Worm (Caenorhabditis elegans) whole organism, mixed stage, embryonic: ENCODE measurements around the gene Y59A8B.12.
"Not testable (repeated sequence)": the region's sequence is repeated elsewhere in the genome, so short reads cannot be mapped to it uniquely, and the experiment has no call there.

Source experiments
- bed-3 ChIP-seq: fragments of 200-800 bp; sonication (Bioruptor generic); optimal IDR thresholded peaks from 3 replicates; lab custom pipeline; 2018; ENCODE audit warnings: mild to moderate bottlenecking, missing genetic modification characterization, moderate library complexity, missing compliant biosample characterization
- blmp-1 ChIP-seq: fragments of 150-350 bp; optimal IDR thresholded peaks from 2 replicates; lab custom pipeline; 2014; ENCODE audit warnings: missing biosample characterization, missing genetic modification characterization
- ceh-43 ChIP-seq: fragments of 200-800 bp; sonication (Bioruptor generic); optimal IDR thresholded peaks from 2 replicates; lab custom pipeline; 2018; ENCODE audit warnings: mild to moderate bottlenecking, missing genetic modification characterization, moderate library complexity, missing compliant biosample characterization
- ceh-83 ChIP-seq: fragments of 200-800 bp; sonication (Bioruptor generic); optimal IDR thresholded peaks from 2 replicates; lab custom pipeline; 2018; ENCODE audit warnings: mild to moderate bottlenecking, missing genetic modification characterization, missing compliant biosample characterization
- flh-1 ChIP-seq: fragments of 200-800 bp; sonication (Bioruptor generic); optimal IDR thresholded peaks from 2 replicates; lab custom pipeline; 2018; ENCODE audit warnings: mild to moderate bottlenecking, missing genetic modification characterization, moderate library complexity, missing compliant biosample characterization
- lin-13 ChIP-seq: fragments of 150-350 bp; optimal IDR thresholded peaks from 2 replicates; lab custom pipeline; 2014; ENCODE audit warnings: missing biosample characterization, missing genetic modification characterization
- lin-32 ChIP-seq: fragments of 200-800 bp; sonication (Bioruptor generic); optimal IDR thresholded peaks from 2 replicates; lab custom pipeline; 2018; ENCODE audit warnings: mild to moderate bottlenecking, missing genetic modification characterization, missing compliant biosample characterization
- lsy-2 ChIP-seq: fragments of 150-350 bp; optimal IDR thresholded peaks from 2 replicates; lab custom pipeline; 2014; ENCODE audit warnings: missing biosample characterization, missing genetic modification characterization
- mab-5 ChIP-seq: fragments of 150-350 bp; optimal IDR thresholded peaks from 2 replicates; lab custom pipeline; 2014; ENCODE audit warnings: missing biosample characterization, missing genetic modification characterization
- mep-1 ChIP-seq: fragments of 150-350 bp; optimal IDR thresholded peaks from 2 replicates; lab custom pipeline; 2017; ENCODE audit warnings: missing biosample characterization, missing genetic modification reagents, missing genetic modification characterization, inconsistent platforms
- nhr-28 ChIP-seq: fragments of 150-350 bp; optimal IDR thresholded peaks from 2 replicates; lab custom pipeline; 2014; ENCODE audit warnings: missing biosample characterization, missing genetic modification characterization
- nhr-76 ChIP-seq: sonication (generic microtip); optimal IDR thresholded peaks from 2 replicates; lab custom pipeline; 2017; ENCODE audit warnings: missing biosample characterization, missing genetic modification characterization
- sem-2 ChIP-seq: fragments of 200-800 bp; sonication (Bioruptor generic); optimal IDR thresholded peaks from 2 replicates; lab custom pipeline; 2018; ENCODE audit warnings: mild to moderate bottlenecking, missing genetic modification characterization, missing compliant biosample characterization
- tbx-8 ChIP-seq: fragments of 200-800 bp; sonication (Bioruptor generic); optimal IDR thresholded peaks from 2 replicates; lab custom pipeline; 2018; ENCODE audit warnings: mild to moderate bottlenecking, missing genetic modification characterization, moderate library complexity, missing compliant biosample characterization
- unc-39 ChIP-seq: fragments of 150-350 bp; optimal IDR thresholded peaks from 2 replicates; lab custom pipeline; 2014; ENCODE audit warnings: missing biosample characterization, missing genetic modification characterization
- ztf-11 ChIP-seq: fragments of 150-350 bp; optimal IDR thresholded peaks from 2 replicates; lab custom pipeline; 2014; ENCODE audit warnings: missing biosample characterization, missing genetic modification characterization

The Y59A8B.12 gene

ce11 chrV:18055297-18056019 is 30.6 kb downstream of the Y59A8B.12 start, which contains the start of the genes Y59A8B.25 and ebp-3:
TSS of gene Y59A8B.25 (minus strand) at chrV:18055397.
TSS of gene ebp-3 (plus strand) at chrV:18055969.
- not testable (repeated sequence) for TF ChIP-seq bed-3 (GFP tag; lab: Kevin White, UChicago); lin-32 (GFP tag; lab: Kevin White, UChicago); lsy-2

- TF ChIP-seq nhr-28 (tag; lab: Kevin White, UChicago) (no peak), ceh-43 (GFP tag; lab: Kevin White, UChicago) (no peak), ztf-11 (tag; lab: Kevin White, UChicago) (no peak), flh-1 (no peak), blmp-1 (tag; lab: Kevin White, UChicago) (no peak), unc-39 (tag; lab: Kevin White, UChicago) (no peak), tbx-8 (GFP tag; lab: Kevin White, UChicago) (no peak), mab-5 (tag; lab: Kevin White, UChicago) (no peak), mep-1 (tag; lab: Kevin White, UChicago) (no peak), lin-13 (tag; lab: Kevin White, UChicago) (no peak), ceh-83 (GFP tag; lab: Kevin White, UChicago) (no peak), nhr-76 (tag; lab: Kevin White, UChicago) (no peak), sem-2 (GFP tag; lab: Kevin White, UChicago) (no peak)
Observed at ce11 chrV:18043271-18043670, 42.8 kb downstream of the Y59A8B.12 start, which contains the start of gene ebp-1. TSS of gene ebp-1 (plus strand) at chrV:18043571.
